Worm (Caenorhabditis elegans) whole organism, mixed stage, embryonic: ENCODE data around the gene sorb-1.

Experiments used
- bed-3 ChIP-seq: fragments of 200-800 bp; sonication (Bioruptor generic); optimal IDR thresholded peaks from 3 replicates; lab custom pipeline; 2018; ENCODE audit warnings: mild to moderate bottlenecking, missing genetic modification characterization, moderate library complexity, missing compliant biosample characterization
- drap-1 ChIP-seq: fragments of 200-800 bp; sonication (Bioruptor generic); optimal IDR thresholded peaks from 3 replicates; lab custom pipeline; 2018; ENCODE audit warnings: mild to moderate bottlenecking, missing genetic modification characterization, missing compliant biosample characterization
- nhr-28 ChIP-seq: fragments of 150-350 bp; optimal IDR thresholded peaks from 2 replicates; lab custom pipeline; 2014; ENCODE audit warnings: missing biosample characterization, missing genetic modification characterization
- nhr-76 ChIP-seq: sonication (generic microtip); optimal IDR thresholded peaks from 2 replicates; lab custom pipeline; 2017; ENCODE audit warnings: missing biosample characterization, missing genetic modification characterization
- snpc-4 ChIP-seq: fragments of 150-350 bp; optimal IDR thresholded peaks from 2 replicates; lab custom pipeline; 2014; ENCODE audit warnings: missing biosample characterization, missing genetic modification characterization
- sptf-1 ChIP-seq: sonication (generic microtip); optimal IDR thresholded peaks from 2 replicates; lab custom pipeline; 2017; ENCODE audit warnings: mild to moderate bottlenecking, missing genetic modification characterization, moderate library complexity, missing compliant biosample characterization

ce11 chrIV:13716279-13716678 lies 33.9 kb upstream of the sorb-1 start, which contains the start of gene C47A4.1:
- TF ChIP-seq bed-3 (no peak), snpc-4 (tag; lab: Kevin White, UChicago) (no peak), nhr-76 (no peak), nhr-28 (tag; lab: Kevin White, UChicago) (no peak), drap-1 (GFP tag; lab: Kevin White, UChicago) (no peak), sptf-1 (tag; lab: Kevin White, UChicago) (no peak)
